Fruit fly (Drosophila melanogaster): ENCODE measurements around the gene CG14406.

Gene CG14406

DNA sequence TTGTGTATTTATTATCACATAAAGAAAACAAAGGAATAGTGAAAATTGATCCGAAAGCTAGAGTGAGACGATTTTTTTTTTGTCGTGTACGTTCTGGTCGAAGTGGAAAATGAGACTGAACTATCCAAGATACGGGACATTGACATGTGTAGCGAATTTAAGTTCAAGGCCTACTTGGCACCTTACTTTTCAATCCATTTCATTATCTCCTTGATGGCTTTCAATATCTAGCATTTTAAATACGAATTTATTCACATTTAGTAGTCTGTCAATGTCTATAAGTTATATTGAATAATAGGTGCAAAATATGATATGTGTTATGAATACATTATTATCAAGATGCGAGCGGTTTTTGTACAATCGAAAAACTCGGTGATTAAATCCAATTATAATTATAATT, 18.2 kb upstream of the CG14406 start, which contains the start of gene CG32591:
Gene CG32591, minus strand, starts transcription at position 101 of the 400 bp plus-strand sequence.
- TF ChIP-seq CG8478 (optimal IDR thresholded peaks at IDR 0.05) (no peak), CTCF (optimal IDR thresholded peaks at IDR 0.05) (no peak)

DNA sequence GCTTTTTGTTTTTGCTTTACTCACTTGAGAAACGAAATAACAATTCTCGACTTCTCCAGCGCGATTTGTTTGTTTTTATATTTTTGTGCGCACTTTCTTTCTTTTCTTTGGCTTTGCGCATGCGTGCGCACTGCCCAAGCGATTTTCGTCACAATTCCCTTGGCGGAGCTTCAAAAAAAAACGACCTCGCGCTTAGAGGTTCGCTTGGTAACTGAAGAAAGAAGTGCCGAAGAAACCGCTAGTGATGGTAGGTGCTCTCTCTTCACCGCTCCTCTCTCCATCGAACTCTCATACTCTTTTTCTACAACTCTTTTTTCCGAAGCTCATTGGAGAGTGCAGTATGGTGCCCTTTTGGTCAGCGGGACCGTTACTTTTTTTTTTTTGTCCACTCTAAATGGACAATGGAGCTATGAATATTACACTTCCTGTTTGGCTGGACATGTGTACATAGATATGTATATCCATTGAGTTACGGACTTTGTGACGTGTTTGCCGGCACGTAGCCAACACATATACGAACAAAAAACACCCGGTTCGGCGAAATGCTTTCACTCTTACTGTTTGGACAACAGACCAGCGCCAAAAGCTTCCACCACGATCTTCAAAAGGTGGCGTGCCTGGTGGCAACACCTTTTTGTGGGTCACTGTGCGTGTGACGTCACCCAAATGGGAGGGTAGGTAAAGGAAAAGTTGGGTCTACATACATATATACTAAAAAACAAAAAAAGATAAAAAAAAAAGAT, 12.8 kb upstream of the CG14406 start, which contains the start of gene CG9503:
Gene CG9503, minus strand, starts transcription at position 217 of the 743 bp plus-strand sequence.
- TF ChIP-seq CG8478 (optimal IDR thresholded peaks at IDR 0.05) (no peak), CTCF (optimal IDR thresholded peaks at IDR 0.05) (no peak)

DNA sequence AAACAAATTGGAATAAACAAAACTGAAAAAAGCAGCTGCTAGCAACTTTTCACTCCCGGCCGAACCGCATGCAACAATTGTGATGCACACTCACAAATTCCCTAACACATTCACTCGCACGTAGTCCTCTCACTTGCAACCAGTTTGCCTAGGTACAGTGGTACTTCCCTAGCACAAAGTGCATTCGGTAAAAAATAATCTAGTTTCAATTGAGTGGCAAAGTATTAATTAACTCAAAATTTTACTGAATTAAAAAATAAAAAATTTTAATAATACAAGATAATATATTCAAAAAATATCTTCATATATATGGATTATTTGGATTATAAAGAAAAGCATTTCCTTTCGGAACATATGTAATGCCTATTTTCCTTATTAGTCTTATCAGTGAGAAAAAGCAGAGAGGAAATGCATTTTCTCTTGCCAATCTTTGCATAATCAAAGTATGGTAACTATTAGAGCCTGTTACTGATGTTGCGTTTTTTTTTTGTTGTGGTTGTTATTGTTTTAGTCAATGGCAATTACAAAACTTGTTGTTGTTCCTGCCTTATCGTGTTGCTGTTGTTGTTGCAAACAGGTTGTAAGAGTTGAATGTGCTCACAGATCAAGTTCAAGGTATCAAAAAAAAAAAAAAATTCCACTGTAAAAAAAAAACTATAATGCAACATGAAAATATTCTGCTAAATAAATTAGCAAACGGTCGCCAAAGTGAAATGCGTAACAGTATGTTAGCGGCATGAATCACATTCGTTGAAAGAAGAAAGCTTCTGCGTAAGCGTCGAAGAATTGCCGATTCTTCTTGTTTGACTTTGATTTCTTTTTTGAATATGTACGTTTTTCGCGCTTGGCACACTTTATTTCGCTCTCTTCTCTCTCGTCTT, 12.0 kb upstream of the CG14406 start:
- TF ChIP-seq CTCF (optimal IDR thresholded peaks at IDR 0.05) (no peak), CG8478 (optimal IDR thresholded peaks at IDR 0.05) (no peak)

- TF ChIP-seq CTCF (optimal IDR thresholded peaks at IDR 0.05) (peak; percentile 67 to 74), CG8478 (optimal IDR thresholded peaks at IDR 0.05) (no peak)
Measured at dm6 chrX:14918750-14919247, 8.2 kb upstream of the CG14406 start, which contains the start of gene Eo. TSS of gene Eo (minus strand) at chrX:14918800.

DNA sequence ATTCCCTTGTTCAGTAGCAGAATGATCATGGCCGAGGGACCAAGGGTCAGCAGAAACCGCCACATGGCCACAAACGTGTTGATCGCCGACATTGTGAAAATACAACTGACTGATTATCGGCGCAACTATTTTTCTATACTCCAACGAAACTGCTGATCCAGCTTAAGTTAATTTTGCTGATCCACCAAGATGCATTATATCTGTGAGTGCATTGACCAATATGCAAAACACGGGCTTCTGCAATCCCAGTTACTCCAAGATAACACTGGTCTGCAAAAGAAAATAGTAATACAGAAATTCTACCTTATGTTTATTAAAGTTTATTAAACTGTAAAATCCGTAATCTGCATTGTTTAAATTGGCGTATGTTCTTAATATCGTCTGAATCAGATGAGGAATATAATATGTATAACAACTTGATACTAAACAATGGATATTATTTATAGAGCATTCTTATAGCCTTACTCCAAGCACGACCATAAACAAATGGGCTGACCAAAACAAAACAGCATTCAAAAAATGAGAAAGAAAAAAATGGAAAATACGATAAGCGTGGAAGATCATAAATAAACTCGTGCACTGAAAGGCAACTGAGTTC, 3.2 kb upstream of the CG14406 start, which contains the start of gene CG12398:
Gene CG12398, minus strand, starts transcription at position 107 of the 598 bp plus-strand sequence.
- no peak for TF ChIP-seq CG8478 (optimal IDR thresholded peaks at IDR 0.05)
- no peak for TF ChIP-seq CTCF (optimal IDR thresholded peaks at IDR 0.05)

DNA sequence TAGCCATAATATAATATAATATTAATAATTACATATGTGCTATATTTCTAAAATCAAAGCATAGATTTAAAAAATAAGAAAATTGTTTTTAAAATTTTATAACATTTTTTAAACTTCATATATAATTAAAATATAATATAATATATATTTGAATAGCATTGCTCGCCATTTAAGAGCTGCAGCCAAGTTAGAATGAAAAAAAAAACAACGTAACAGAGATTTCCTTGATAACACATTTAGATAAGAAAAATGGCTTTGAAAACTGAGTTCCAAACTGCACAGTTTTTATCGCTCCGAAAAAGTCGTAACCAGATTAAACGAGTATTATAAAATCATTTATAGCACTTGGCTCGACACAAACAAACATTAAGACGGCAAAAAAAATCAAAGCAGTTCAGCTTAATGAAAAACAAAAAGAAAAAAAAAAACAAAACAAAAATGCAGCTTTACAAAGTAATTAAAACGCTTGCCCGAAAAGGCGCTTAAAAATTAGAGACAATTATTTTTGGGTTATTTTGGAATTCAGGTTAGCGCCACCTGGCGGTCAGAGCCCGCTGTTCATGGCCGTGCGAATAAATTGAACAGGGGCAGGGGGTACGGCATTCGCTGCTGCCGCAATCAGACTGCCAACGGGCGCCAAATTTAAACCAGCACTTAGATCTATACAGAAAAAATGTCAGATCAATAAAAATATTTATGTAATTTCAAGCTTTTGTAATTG, 827 bp downstream of the CG14406 start, which contains the start of gene fiz:
Gene fiz, minus strand, starts transcription at position 51 of the 721 bp plus-strand sequence.
- peak; percentile 69 to 83 for TF ChIP-seq CTCF (optimal IDR thresholded peaks at IDR 0.05)
- TF ChIP-seq CG8478 (optimal IDR thresholded peaks at IDR 0.05) = no peak

DNA sequence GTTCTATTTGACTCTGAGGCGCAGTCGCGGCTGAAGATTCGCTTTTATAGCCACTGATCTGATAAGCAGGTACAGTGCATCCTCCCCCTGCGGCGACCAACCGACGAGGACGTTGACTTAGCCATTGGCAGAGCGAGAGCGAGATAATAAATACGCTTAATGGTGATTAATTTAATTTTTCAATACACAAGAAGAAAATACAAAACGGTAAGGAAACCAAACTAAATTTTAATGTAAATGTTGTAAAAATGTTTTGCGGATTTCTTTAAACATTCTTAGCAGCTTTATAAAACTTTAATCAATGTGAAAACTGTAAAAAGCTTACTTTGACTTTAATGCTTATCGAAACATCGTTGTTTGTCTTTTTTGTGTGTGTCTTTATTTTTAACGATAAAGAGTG, 1.6 kb downstream of the CG14406 start:
- TF ChIP-seq CTCF (optimal IDR thresholded peaks at IDR 0.05) = no peak
- no peak for TF ChIP-seq CG8478 (optimal IDR thresholded peaks at IDR 0.05)

DNA sequence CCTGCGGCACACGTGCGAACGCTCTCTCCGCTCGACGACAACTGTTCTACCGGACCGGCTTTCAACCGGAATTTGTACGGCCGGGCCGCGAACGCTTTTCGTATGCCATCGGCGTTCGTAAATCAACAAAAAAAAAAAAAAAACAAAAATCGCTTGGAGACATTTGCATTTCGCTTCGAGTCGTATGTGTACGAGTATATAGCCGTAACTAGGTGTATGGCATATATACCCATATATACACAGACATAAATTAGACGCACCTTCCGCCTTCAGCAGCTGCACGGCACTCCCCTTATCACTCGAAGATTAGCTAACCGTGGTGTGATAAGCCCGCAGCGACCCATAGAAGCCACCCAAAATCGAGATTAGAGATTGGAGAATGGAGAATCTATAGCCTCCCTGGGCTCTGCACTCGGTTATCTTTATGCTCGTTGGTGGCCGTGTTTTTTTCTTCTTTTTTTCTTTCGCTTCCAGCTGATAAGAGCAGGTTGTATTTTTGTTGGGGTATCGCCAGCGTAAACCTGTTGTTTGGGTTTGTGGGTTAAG, 5.1 kb downstream of the CG14406 start, which contains the start of gene CG9512:
Gene CG9512, minus strand, starts transcription at position 51 of the 546 bp plus-strand sequence.
- TF ChIP-seq CG8478 (optimal IDR thresholded peaks at IDR 0.05) = no peak
- no peak for TF ChIP-seq CTCF (optimal IDR thresholded peaks at IDR 0.05)

DNA sequence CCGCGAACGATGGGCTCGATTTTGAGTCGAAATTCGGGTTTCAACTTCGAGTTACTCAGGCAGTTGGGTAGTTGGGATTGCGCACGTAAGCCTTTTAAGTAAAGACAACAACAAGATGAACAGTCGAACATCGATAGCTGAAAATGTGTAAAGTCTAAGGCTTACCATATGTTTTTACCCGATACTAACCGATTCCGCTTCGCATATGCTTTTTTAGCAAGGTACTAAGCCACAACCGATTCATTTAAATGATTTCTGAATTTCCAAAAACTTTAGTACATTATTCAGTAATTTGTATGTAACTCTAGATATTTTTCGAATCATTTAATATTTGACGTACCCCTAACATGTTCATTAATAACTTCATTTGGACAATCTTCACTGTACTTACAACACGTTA, 13.1 kb downstream of the CG14406 start:
- TF ChIP-seq CG8478 (optimal IDR thresholded peaks at IDR 0.05) = no peak
- TF ChIP-seq CTCF (optimal IDR thresholded peaks at IDR 0.05) = no peak

dm6 chrX:14896791-14897190, 13.9 kb downstream of the CG14406 start, which contains the start of gene CG9514:
TSS of gene CG9514 (minus strand) at chrX:14896891.
- TF ChIP-seq CTCF (optimal IDR thresholded peaks at IDR 0.05) = no peak
- no peak for TF ChIP-seq CG8478 (optimal IDR thresholded peaks at IDR 0.05)

- TF ChIP-seq CTCF (optimal IDR thresholded peaks at IDR 0.05) (no peak), CG8478 (optimal IDR thresholded peaks at IDR 0.05) (no peak)
Measured at dm6 chrX:14896310-14896709, 14.3 kb downstream of the CG14406 start.

- TF ChIP-seq CTCF (optimal IDR thresholded peaks at IDR 0.05) (no peak), CG8478 (optimal IDR thresholded peaks at IDR 0.05) (no peak)
Measured at dm6 chrX:14893872-14894271, 16.8 kb downstream of the CG14406 start.

DNA sequence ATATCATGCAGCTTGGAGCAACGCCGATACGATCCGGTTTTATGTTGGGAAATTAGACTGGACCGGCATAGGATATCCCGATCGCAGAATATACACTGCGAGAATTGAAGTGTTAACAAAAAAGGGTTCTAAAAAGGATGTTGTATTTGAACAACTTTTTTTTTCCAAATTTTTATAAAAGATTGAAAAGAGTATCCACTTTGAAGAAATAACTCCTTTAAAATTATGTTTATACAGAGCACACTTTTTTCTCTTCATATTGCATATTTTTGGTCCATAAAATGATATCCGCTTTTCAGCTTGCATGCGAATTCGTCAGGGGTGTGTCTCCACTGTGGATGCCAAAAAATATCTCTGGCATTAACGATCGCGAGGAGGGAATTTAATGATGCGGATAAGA, 18.3 kb downstream of the CG14406 start:
- TF ChIP-seq CTCF (optimal IDR thresholded peaks at IDR 0.05) (no peak), CG8478 (optimal IDR thresholded peaks at IDR 0.05) (no peak)

DNA sequence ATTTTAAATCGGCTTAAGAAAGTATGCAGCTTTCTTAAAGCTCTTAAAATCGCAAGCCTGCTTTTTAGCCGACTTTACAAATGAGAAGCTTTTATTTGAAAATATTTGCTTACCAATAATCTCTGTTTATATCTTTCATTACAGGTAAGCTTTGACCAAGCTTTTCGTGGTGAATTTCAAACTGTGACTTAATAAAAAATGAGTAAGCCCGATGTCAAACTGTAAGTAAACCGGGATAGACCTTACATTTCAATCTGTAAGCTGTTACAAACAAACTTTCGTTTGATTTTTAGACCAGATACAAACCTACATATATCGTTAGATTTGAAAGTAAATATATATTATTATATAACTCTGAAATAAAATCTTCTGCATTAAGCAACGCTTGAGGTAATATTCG, 25.1 kb downstream of the CG14406 start:
- no peak for TF ChIP-seq CG8478 (optimal IDR thresholded peaks at IDR 0.05)
- TF ChIP-seq CTCF (optimal IDR thresholded peaks at IDR 0.05) = no peak

All from S2 (cell line).